Worm (Caenorhabditis elegans): Measurements from ENCODE around the gene sri-45.

DNA sequence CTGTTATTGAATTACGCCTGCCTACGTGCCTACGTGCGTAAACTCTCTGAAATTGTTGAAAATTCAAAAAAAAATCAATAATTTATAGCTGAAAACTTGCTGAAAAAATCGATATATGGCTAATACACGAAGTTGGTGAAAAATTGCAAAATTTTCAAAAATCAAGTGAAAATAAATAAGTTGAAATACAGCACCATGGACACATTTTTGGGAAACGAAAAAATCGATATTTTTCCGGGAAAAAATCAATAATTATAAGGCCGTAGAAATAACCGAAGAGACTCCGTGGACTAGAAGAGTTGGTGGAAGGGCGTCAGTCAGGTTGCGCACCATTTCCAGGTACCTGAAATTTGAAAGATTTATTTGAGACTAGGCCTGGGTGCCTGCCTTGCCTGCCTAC, 46.9 kb downstream of the sri-45 start:
- TF ChIP-seq lin-13 (tag; optimal IDR thresholded peaks at IDR 0.05) = no peak
- TF ChIP-seq snpc-4 (tag; optimal IDR thresholded peaks at IDR 0.05) = no peak
- TF ChIP-seq nhr-237 (tag; optimal IDR thresholded peaks at IDR 0.05) = no peak
- TF ChIP-seq mep-1 (tag; optimal IDR thresholded peaks at IDR 0.05) = no peak
- TF ChIP-seq elt-1 (tag; optimal IDR thresholded peaks at IDR 0.05; ENCODE audit: borderline replicate concordance, insufficient read depth) = no peak
- no peak for TF ChIP-seq unc-62 (GFP tag; optimal IDR thresholded peaks at IDR 0.05)
